Worm (Caenorhabditis elegans): ENCODE data around the gene H41C03.2.

ce11 chrII:5899865-5900486 is 48.1 kb upstream of the H41C03.2 start:
- TF ChIP-seq W03F9.2 (tag; optimal IDR thresholded peaks at IDR 0.05) (peak; percentile 16), dao-5 (tag; optimal IDR thresholded peaks at IDR 0.05) (no peak), him-1 (tag; optimal IDR thresholded peaks at IDR 0.05) (no peak)
